Fruit fly (Drosophila melanogaster) whole organism, embryonic: Measurements from ENCODE around the gene stol.

ENCODE experiments used
- B-H2 ChIP-seq: fragments of 200-800 bp; sonication (Bioruptor generic); optimal IDR thresholded peaks from 2 replicates; lab custom pipeline; 2018; ENCODE audit warnings: missing biosample characterization, mild to moderate bottlenecking, missing genetic modification characterization
- Bgb ChIP-seq: fragments of 200-800 bp; sonication (Bioruptor generic); IDR thresholded peaks from 2 replicates; pipeline ENCODE4 v1.3.6; 2022; ENCODE audit warnings: missing biosample characterization, missing genetic modification characterization; ENCODE audit not compliant: partially characterized antibody
- CG12104 ChIP-seq: fragments of 200-800 bp; sonication (Bioruptor generic); optimal IDR thresholded peaks from 3 replicates; lab custom pipeline; 2016; ENCODE audit warnings: missing biosample characterization, missing genetic modification characterization
- CG12155 ChIP-seq: fragments of 200-800 bp; sonication (Bioruptor generic); optimal IDR thresholded peaks from 3 replicates; lab custom pipeline; 2016; ENCODE audit warnings: missing biosample characterization, missing genetic modification characterization
- CG13287 ChIP-seq: fragments of 200-800 bp; sonication (Bioruptor generic); IDR thresholded peaks from 2 replicates; pipeline ENCODE4 v1.3.6; 2022; ENCODE audit warnings: missing biosample characterization, missing genetic modification characterization; ENCODE audit not compliant: partially characterized antibody
- CG1603 ChIP-seq: fragments of 200-800 bp; sonication (Bioruptor generic); optimal IDR thresholded peaks from 2 replicates; lab custom pipeline; 2019; ENCODE audit warnings: missing biosample characterization, mild to moderate bottlenecking, missing genetic modification characterization, moderate library complexity
- CG16863 ChIP-seq: fragments of 200-800 bp; sonication (Bioruptor generic); optimal IDR thresholded peaks from 3 replicates; lab custom pipeline; 2016; ENCODE audit warnings: missing biosample characterization, missing genetic modification characterization
- CG3163 ChIP-seq: fragments of 200-800 bp; sonication (Bioruptor generic); optimal IDR thresholded peaks from 3 replicates; lab custom pipeline; 2016; ENCODE audit warnings: missing biosample characterization, missing genetic modification characterization
- CG3407 ChIP-seq: fragments of 200-800 bp; sonication (Bioruptor generic); optimal IDR thresholded peaks from 2 replicates; lab custom pipeline; 2018; ENCODE audit warnings: missing biosample characterization, mild to moderate bottlenecking, missing genetic modification characterization
- CG4360 ChIP-seq: fragments of 200-800 bp; sonication (Bioruptor generic); IDR thresholded peaks from 2 replicates; pipeline ENCODE4 v1.3.6; 2022; ENCODE audit warnings: missing biosample characterization, missing genetic modification characterization
- CG6791 ChIP-seq: fragments of 200-800 bp; sonication (Bioruptor generic); IDR thresholded peaks from 3 replicates; pipeline ENCODE4 v1.3.6; 2022; ENCODE audit warnings: missing biosample characterization, missing genetic modification characterization; ENCODE audit not compliant: partially characterized antibody
- CG8924 ChIP-seq: fragments of 200-800 bp; optimal IDR thresholded peaks from 3 replicates; lab custom pipeline; 2019; ENCODE audit warnings: missing biosample characterization, mild to moderate bottlenecking, missing genetic modification characterization, moderate library complexity
- Chrac-16 ChIP-seq: fragments of 200-800 bp; sonication (Bioruptor generic); optimal IDR thresholded peaks from 3 replicates; lab custom pipeline; 2016; ENCODE audit warnings: missing biosample characterization, missing genetic modification characterization
- D19A ChIP-seq: fragments of 200-800 bp; optimal IDR thresholded peaks from 3 replicates; lab custom pipeline; 2019; ENCODE audit warnings: missing biosample characterization, mild to moderate bottlenecking, missing genetic modification characterization, moderate library complexity
- Deaf1 ChIP-seq: fragments of 200-800 bp; optimal IDR thresholded peaks from 3 replicates; lab custom pipeline; 2019; ENCODE audit warnings: missing biosample characterization, mild to moderate bottlenecking, missing genetic modification characterization, moderate library complexity
- Dip3 ChIP-seq: fragments of 200-800 bp; sonication (Bioruptor generic); optimal IDR thresholded peaks from 3 replicates; lab custom pipeline; 2016; ENCODE audit warnings: missing biosample characterization, missing genetic modification characterization
- Dp ChIP-seq: fragments of 200-800 bp; sonication (Bioruptor generic); optimal IDR thresholded peaks from 2 replicates; lab custom pipeline; 2018; ENCODE audit warnings: missing biosample characterization, mild to moderate bottlenecking, missing genetic modification characterization, moderate library complexity
- Ets65A ChIP-seq: fragments of 200-800 bp; sonication (Bioruptor generic); peaks from one replicate; lab custom pipeline; 2016; ENCODE audit warnings: missing biosample characterization, missing genetic modification characterization
- Hmr ChIP-seq: fragments of 200-800 bp; sonication (Bioruptor generic); optimal IDR thresholded peaks from 3 replicates; lab custom pipeline; 2017; ENCODE audit warnings: mild to moderate bottlenecking, missing biosample characterization, missing genetic modification reagents, missing genetic modification characterization
- Med ChIP-seq: fragments of 200-800 bp; sonication (Bioruptor generic); peaks from one replicate; lab custom pipeline; 2016; ENCODE audit warnings: missing biosample characterization, missing genetic modification characterization, mild to moderate bottlenecking, inconsistent platforms, moderate library complexity
- Nf-YB ChIP-seq: fragments of 200-800 bp; sonication (Bioruptor generic); optimal IDR thresholded peaks from 3 replicates; lab custom pipeline; 2019; ENCODE audit warnings: missing biosample characterization, mild to moderate bottlenecking, missing genetic modification characterization, moderate library complexity
- Poxn ChIP-seq: fragments of 200-800 bp; sonication (Bioruptor generic); IDR thresholded peaks from 2 replicates; pipeline ENCODE4 v1.3.6; 2022; ENCODE audit warnings: missing biosample characterization, missing genetic modification characterization
- Rfx ChIP-seq: fragments of 200-800 bp; sonication (Bioruptor generic); IDR thresholded peaks from 2 replicates; pipeline ENCODE4 v1.3.6; 2022; ENCODE audit warnings: missing biosample characterization, missing genetic modification characterization
- Side ChIP-seq: fragments of 200-800 bp; sonication (Bioruptor generic); optimal IDR thresholded peaks from 2 replicates; lab custom pipeline; 2016; ENCODE audit warnings: missing biosample characterization, missing genetic modification characterization
- Taf1 ChIP-seq: fragments of 200-800 bp; sonication (Bioruptor generic); IDR thresholded peaks from 2 replicates; pipeline ENCODE4 v1.3.6; 2022; ENCODE audit warnings: missing biosample characterization, missing genetic modification characterization
- Trl ChIP-seq, 3 experiments: fragments of >200 bp in 2 of 3; fragments of 200-800 bp in 1 of 3; sonication (Bioruptor generic) in 1 of 3; optimal IDR thresholded peaks; 2 replicates in 1 of 3; 3 replicates in 2 of 3; lab custom pipeline; 2016 to 2017; ENCODE audit warnings: missing biosample characterization in 1 of 3, missing genetic modification characterization in 1 of 3
- aop ChIP-seq: fragments of 200-800 bp; sonication (Bioruptor generic); IDR thresholded peaks from 2 replicates; pipeline ENCODE4 v1.3.6; 2022; ENCODE audit warnings: missing biosample characterization, missing genetic modification characterization
- bbx ChIP-seq: fragments of 200-800 bp; sonication (Bioruptor generic); IDR thresholded peaks from 2 replicates; pipeline ENCODE4 v1.3.6; 2022; ENCODE audit warnings: missing biosample characterization, missing genetic modification characterization; ENCODE audit not compliant: partially characterized antibody
- bsh ChIP-seq, 2 experiments: fragments of 200-800 bp; sonication (Bioruptor generic); optimal IDR thresholded peaks; 2 replicates each; lab custom pipeline; 2017 to 2018; ENCODE audit warnings: mild to moderate bottlenecking in 2 of 2, missing biosample characterization in 2 of 2, missing genetic modification characterization in 2 of 2, moderate library complexity in 1 of 2
- cg ChIP-seq: fragments of 200-800 bp; sonication (Bioruptor generic); optimal IDR thresholded peaks from 3 replicates; lab custom pipeline; 2019; ENCODE audit warnings: missing biosample characterization, mild to moderate bottlenecking, missing genetic modification characterization, moderate library complexity
- chif ChIP-seq, 2 experiments: fragments of 200-800 bp; sonication (Bioruptor generic); optimal IDR thresholded peaks; 3 replicates each; lab custom pipeline; 2016; ENCODE audit warnings: missing biosample characterization in 2 of 2, missing genetic modification characterization in 2 of 2
- corto ChIP-seq: fragments of 200-800 bp; sonication (Bioruptor generic); optimal IDR thresholded peaks from 2 replicates; lab custom pipeline; 2016; ENCODE audit warnings: missing biosample characterization, mild to moderate bottlenecking, missing genetic modification characterization, moderate library complexity
- crol ChIP-seq: fragments of 200-800 bp; sonication (Bioruptor generic); IDR thresholded peaks from 2 replicates; pipeline ENCODE4 v1.3.6; 2022; ENCODE audit warnings: missing biosample characterization, missing genetic modification characterization
- eve ChIP-seq, 2 experiments: fragments of >200 bp; optimal IDR thresholded peaks; 2 replicates each; lab custom pipeline; 2017; ENCODE audit warnings: missing biosample characterization in 2 of 2, missing genetic modification characterization in 2 of 2
- fd102C ChIP-seq: fragments of 200-800 bp; sonication (Bioruptor generic); optimal IDR thresholded peaks from 2 replicates; lab custom pipeline; 2018; ENCODE audit warnings: missing biosample characterization, mild to moderate bottlenecking, missing genetic modification characterization, moderate library complexity
- gem ChIP-seq: fragments of 200-800 bp; sonication (Bioruptor generic); optimal IDR thresholded peaks from 2 replicates; lab custom pipeline; 2019; ENCODE audit warnings: missing biosample characterization, mild to moderate bottlenecking, missing genetic modification characterization, moderate library complexity
- gsb-n ChIP-seq: fragments of 200-800 bp; sonication (Bioruptor generic); optimal IDR thresholded peaks from 3 replicates; lab custom pipeline; 2018; ENCODE audit warnings: missing biosample characterization, mild to moderate bottlenecking, missing genetic modification characterization
- hbn ChIP-seq: fragments of 200-800 bp; sonication (Bioruptor generic); IDR thresholded peaks from 2 replicates; pipeline ENCODE4 v1.3.6; 2022; ENCODE audit warnings: missing biosample characterization, missing genetic modification characterization; ENCODE audit not compliant: partially characterized antibody
- kah ChIP-seq: fragments of 200-800 bp; sonication (Bioruptor generic); optimal IDR thresholded peaks from 2 replicates; lab custom pipeline; 2018; ENCODE audit warnings: missing biosample characterization, mild to moderate bottlenecking, missing genetic modification characterization
- kni ChIP-seq: fragments of 200-800 bp; sonication (Bioruptor generic); optimal IDR thresholded peaks from 3 replicates; lab custom pipeline; 2017; ENCODE audit warnings: mild to moderate bottlenecking, missing biosample characterization, missing genetic modification reagents, missing genetic modification characterization
- lbe ChIP-seq: fragments of 200-800 bp; sonication (Bioruptor generic); optimal IDR thresholded peaks from 2 replicates; lab custom pipeline; 2016; ENCODE audit warnings: missing biosample characterization, mild to moderate bottlenecking, missing genetic modification characterization
- lola ChIP-seq, 3 experiments: fragments of >200 bp in 2 of 3; fragments of 200-800 bp in 1 of 3; sonication (Bioruptor generic) in 1 of 3; optimal IDR thresholded peaks; 2 replicates each; lab custom pipeline; 2017 to 2019; ENCODE audit warnings: missing biosample characterization in 3 of 3, missing genetic modification characterization in 3 of 3, mild to moderate bottlenecking in 1 of 3, moderate library complexity in 1 of 3
- pho ChIP-seq: fragments of 200-800 bp; sonication (Bioruptor generic); optimal IDR thresholded peaks from 2 replicates; lab custom pipeline; 2016; ENCODE audit warnings: missing biosample characterization, missing genetic modification characterization
- pros ChIP-seq: fragments of 200-800 bp; sonication (Bioruptor generic); optimal IDR thresholded peaks from 3 replicates; lab custom pipeline; 2019; ENCODE audit warnings: missing biosample characterization, mild to moderate bottlenecking, missing genetic modification characterization, moderate library complexity
- psq ChIP-seq: fragments of 200-800 bp; sonication (Bioruptor generic); optimal IDR thresholded peaks from 2 replicates; lab custom pipeline; 2017; ENCODE audit warnings: missing biosample characterization, missing genetic modification characterization
- sd ChIP-seq: fragments of 200-800 bp; sonication (Bioruptor generic); optimal IDR thresholded peaks from 3 replicates; lab custom pipeline; 2018; ENCODE audit warnings: missing biosample characterization, mild to moderate bottlenecking, missing genetic modification characterization, moderate library complexity
- sna ChIP-seq: fragments of 200-800 bp; sonication (Bioruptor generic); IDR thresholded peaks from 2 replicates; pipeline ENCODE4 v1.3.6; 2022; ENCODE audit warnings: missing biosample characterization, missing genetic modification characterization; ENCODE audit not compliant: partially characterized antibody
- yki ChIP-seq: fragments of >200 bp; optimal IDR thresholded peaks from 3 replicates; lab custom pipeline; 2018

stol gene

DNA sequence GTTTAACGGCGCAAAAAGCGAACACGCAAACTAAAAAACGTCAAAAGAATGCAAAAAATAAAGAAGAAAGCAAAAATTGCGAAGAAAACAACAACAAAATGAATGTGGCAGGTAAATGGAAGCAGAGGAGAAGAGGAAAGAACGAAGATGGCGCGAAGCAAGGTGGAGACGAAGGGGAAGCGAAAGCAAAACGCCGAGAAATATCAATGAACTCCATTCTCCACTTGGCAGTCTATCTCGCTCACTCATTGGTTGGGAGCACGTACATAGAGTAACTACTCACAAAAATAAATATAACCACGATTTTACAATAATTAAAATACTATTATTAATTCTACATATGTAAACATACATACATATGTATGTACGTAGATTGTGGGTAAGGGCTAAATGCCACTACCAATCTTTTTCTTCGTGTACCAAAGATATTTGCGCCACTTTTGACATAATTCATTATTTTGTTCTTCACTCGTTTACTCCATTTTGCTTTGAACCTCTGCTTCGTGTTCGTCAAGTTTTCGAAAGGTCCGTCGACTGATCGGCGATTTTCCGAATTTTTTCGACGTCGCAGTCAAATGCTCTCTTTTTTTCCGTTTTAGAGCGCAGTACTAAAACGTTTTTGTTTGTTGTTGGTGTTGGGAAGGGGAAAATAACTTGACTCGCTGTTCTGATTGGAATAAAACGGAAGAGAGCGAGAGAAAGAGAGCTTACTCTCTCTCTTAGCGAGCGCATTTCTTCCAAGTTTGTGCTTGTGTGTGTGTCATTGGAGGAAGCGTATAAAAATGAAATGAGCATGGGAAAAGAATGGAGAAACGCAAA, 27.2 kb upstream of the stol start:
- peak; percentile 51 for TF ChIP-seq Nf-YB
- TF ChIP-seq CG12104 (GFP tag; lab: Kevin White, UChicago), result no peak
- TF ChIP-seq CG3407 (GFP tag; lab: Kevin White, UChicago), result no peak
- no peak for TF ChIP-seq Taf1
- TF ChIP-seq cg, result peak; percentile 66
- TF ChIP-seq Dp (GFP tag; lab: Kevin White, UChicago), result peak; percentile 1
- TF ChIP-seq Deaf1 (tag; lab: Kevin White, UChicago), result peak; percentile 78
- TF ChIP-seq crol (GFP tag; lab: Robert Waterston, UW), result peak; percentile 49
- TF ChIP-seq kni, result peak; percentile 65
- TF ChIP-seq Hmr, result no peak
- peak; percentile 38 for TF ChIP-seq pros (GFP tag; lab: Kevin White, UChicago)
- 0 out of 2 replicates have a peak, but pooled peaks have one; percentile 13 for TF ChIP-seq Bgb (GFP tag; lab: Robert Waterston, UW)
- 0 out of 2 replicates have a peak, but pooled peaks have one; percentile 23 for TF ChIP-seq hbn (GFP tag; lab: Robert Waterston, UW)
- TF ChIP-seq Trl (optimal IDR thresholded peaks at IDR 0.05; lab: Kevin White, UChicago), result peak; percentile 82 to 91
- no peak for TF ChIP-seq Trl (GFP tag; optimal IDR thresholded peaks at IDR 0.05; lab: Kevin White, UChicago)
- TF ChIP-seq Med (GFP tag; lab: Kevin White, UChicago), result no peak
- peak; percentile 44 for TF ChIP-seq lbe (GFP tag; lab: Kevin White, UChicago)
- TF ChIP-seq aop, result no peak
- TF ChIP-seq gsb-n (tag; lab: Kevin White, UChicago), result peak; percentile 9
- TF ChIP-seq yki, result peak; percentile 20
- TF ChIP-seq Dip3, result no peak
- TF ChIP-seq sd (tag; lab: Kevin White, UChicago), result peak; percentile 37
- TF ChIP-seq CG3163 (GFP tag; lab: Kevin White, UChicago), result peak; percentile 94
- TF ChIP-seq CG12155, result peak; percentile 48
- TF ChIP-seq CG13287 (GFP tag; lab: Robert Waterston, UW), result peak; percentile 9; the same call in 1 of the 2 replicates
- no peak for TF ChIP-seq sna (GFP tag; lab: Robert Waterston, UW)
- no peak for TF ChIP-seq B-H2 (GFP tag; lab: Kevin White, UChicago)
- TF ChIP-seq corto, result peak; percentile 39
- TF ChIP-seq CG4360, result peak; percentile 73
- peak; percentile 19; the same call in 1 of the 3 replicates for TF ChIP-seq CG6791 (GFP tag; lab: Robert Waterston, UW)
- TF ChIP-seq D19A (tag; lab: Kevin White, UChicago), result peak; percentile 90
- no peak for TF ChIP-seq CG16863 (GFP tag; lab: Kevin White, UChicago)
- TF ChIP-seq CG1603 (tag; lab: Kevin White, UChicago), result no peak
- TF ChIP-seq kah (GFP tag; lab: Kevin White, UChicago), result peak; percentile 34
- no peak for TF ChIP-seq CG8924 (tag; lab: Kevin White, UChicago)
- peak; percentile 71 for TF ChIP-seq psq (GFP tag; lab: Kevin White, UChicago)
- no peak for TF ChIP-seq Side
- TF ChIP-seq bbx (GFP tag; lab: Robert Waterston, UW), result 0 out of 2 replicates have a peak, but pooled peaks have one; percentile 13

- TF ChIP-seq gem (tag; lab: Kevin White, UChicago) (peak; percentile 9), Ets65A (GFP tag; lab: Kevin White, UChicago) (peak; percentile 54), chif (GFP tag; optimal IDR thresholded peaks at IDR 0.05; lab: Kevin White, UChicago) (peak in 1 of 2 experiments; percentile 27), pho (no peak), Poxn (GFP tag; lab: Robert Waterston, UW) (no peak), lbe (GFP tag; lab: Kevin White, UChicago) (peak; percentile 82), bsh (GFP tag; optimal IDR thresholded peaks at IDR 0.05; lab: Kevin White, UChicago) (peak in 1 of 2 experiments; percentile 81), CG8924 (tag; lab: Kevin White, UChicago) (peak; percentile 44), CG1603 (tag; lab: Kevin White, UChicago) (peak; percentile 23), corto (peak; percentile 56), fd102C (GFP tag; lab: Kevin White, UChicago) (peak; percentile 68), Rfx (GFP tag; lab: Robert Waterston, UW) (no peak), lola (GFP tag; optimal IDR thresholded peaks at IDR 0.05; lab: Kevin White, UChicago) (peak in 1 of 3 experiments; percentile 57), Chrac-16 (GFP tag; lab: Kevin White, UChicago) (peak; percentile 7), eve (GFP tag; optimal IDR thresholded peaks at IDR 0.05; lab: Kevin White, UChicago) (peak in 1 of 2 experiments; percentile 39)
These were observed 25.5 kb upstream of the stol start for dm6 chr2L:15743578-15743977.
